Worm (Caenorhabditis elegans): ENCODE measurements around the gene C31G12.4.

ce11 chrV:18171568-18171967, 7.0 kb downstream of the C31G12.4 start, which contains the start of gene C14A6.8:
- TF ChIP-seq elt-3 (tag; optimal IDR thresholded peaks at IDR 0.05): no peak
- TF ChIP-seq fos-1 (tag; optimal IDR thresholded peaks at IDR 0.05): no peak
- TF ChIP-seq sma-9 (GFP tag; optimal IDR thresholded peaks at IDR 0.05): no peak
- TF ChIP-seq sma-9 (tag; optimal IDR thresholded peaks at IDR 0.05): no peak
- TF ChIP-seq nhr-23 (tag; optimal IDR thresholded peaks at IDR 0.05): no peak
- TF ChIP-seq ama-1 (optimal IDR thresholded peaks at IDR 0.05): no peak
- no peak for TF ChIP-seq lin-11 (tag; optimal IDR thresholded peaks at IDR 0.05)
- no peak for TF ChIP-seq aly-2 (tag; optimal IDR thresholded peaks at IDR 0.05)
- no peak for TF ChIP-seq F13H6.1 (tag; optimal IDR thresholded peaks at IDR 0.05)
- no peak for TF ChIP-seq skn-1 (tag; optimal IDR thresholded peaks at IDR 0.05)
- no peak for TF ChIP-seq blmp-1 (tag; optimal IDR thresholded peaks at IDR 0.05; ENCODE audit: insufficient read depth)
- no peak for TF ChIP-seq ztf-4 (tag; optimal IDR thresholded peaks at IDR 0.05)

Measured in whole organism, L2 larva.